Worm (Caenorhabditis elegans): ENCODE data around the gene Y43C5A.7.

The Y43C5A.7 gene

ce11 chrIV:10288575-10288974 lies 11.5 kb downstream of the Y43C5A.7 start:
- TF ChIP-seq K12H6.12 (tag; optimal IDR thresholded peaks at IDR 0.05): no peak
- no peak for TF ChIP-seq B0035.1 (tag; optimal IDR thresholded peaks at IDR 0.05)
- TF ChIP-seq ztf-25 (GFP tag; IDR thresholded peaks at IDR 0.05): no peak
- TF ChIP-seq gei-17 (GFP tag; optimal IDR thresholded peaks at IDR 0.05): no peak
- TF ChIP-seq F52B5.7 (tag; optimal IDR thresholded peaks at IDR 0.05): no peak
- TF ChIP-seq aptf-2 (GFP tag; conservative IDR thresholded peaks at IDR 0.05): no peak
- no peak for TF ChIP-seq sea-2 (GFP tag; IDR thresholded peaks at IDR 0.05)
- TF ChIP-seq ZK185.1 (tag; optimal IDR thresholded peaks at IDR 0.05; ENCODE audit: poor library complexity, severe bottlenecking): no peak
- TF ChIP-seq lin-35 (GFP tag; optimal IDR thresholded peaks at IDR 0.05): no peak
- no peak for TF ChIP-seq let-607 (tag; optimal IDR thresholded peaks at IDR 0.05)
- TF ChIP-seq zfh-2 (GFP tag; conservative IDR thresholded peaks at IDR 0.05): no peak
- no peak for TF ChIP-seq lin-40 (tag; optimal IDR thresholded peaks at IDR 0.05)
- no peak for TF ChIP-seq B0261.1 (tag; optimal IDR thresholded peaks at IDR 0.05)
- no peak for TF ChIP-seq lsl-1 (GFP tag; optimal IDR thresholded peaks at IDR 0.05)
- TF ChIP-seq ztf-6 (GFP tag; IDR thresholded peaks at IDR 0.05): no peak
- TF ChIP-seq sptf-2 (GFP tag; optimal IDR thresholded peaks at IDR 0.05): no peak
- TF ChIP-seq nhr-27 (tag; optimal IDR thresholded peaks at IDR 0.05): no peak
- no peak for TF ChIP-seq cebp-1 (GFP tag; IDR thresholded peaks at IDR 0.05)
- no peak for TF ChIP-seq cebp-1 (tag; optimal IDR thresholded peaks at IDR 0.05)

ce11 chrIV:10294030-10294429 lies 17.0 kb downstream of the Y43C5A.7 start, which contains the start of gene R09E10.6:
R09E10.6 (minus strand) TSS chrIV:10294130.
- no peak for TF ChIP-seq ztf-6 (GFP tag; IDR thresholded peaks at IDR 0.05)

DNA sequence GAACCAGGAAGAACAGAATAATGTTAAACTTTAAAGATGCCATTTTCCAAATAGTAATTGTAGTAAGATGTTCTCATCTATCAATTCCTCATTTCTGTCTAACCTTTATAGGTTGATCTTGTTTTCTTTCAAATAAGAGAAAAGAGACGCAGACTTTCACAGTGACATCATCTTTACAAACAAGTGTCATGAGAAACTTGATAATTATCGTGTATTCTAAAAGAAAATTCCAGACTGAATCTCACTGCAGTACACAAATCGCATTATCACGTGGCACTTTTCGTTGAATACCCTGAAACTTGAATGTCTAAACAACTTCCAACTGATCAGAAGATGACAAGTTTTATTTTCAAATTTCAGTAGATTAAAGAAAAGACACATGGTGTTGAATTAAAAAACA lies 18.0 kb downstream of the Y43C5A.7 start, which contains the start of gene R09E10.13:
Gene R09E10.13, minus strand, starts transcription at position 61 of the 400 bp plus-strand sequence.
- no peak for TF ChIP-seq ceh-27 (GFP tag; optimal IDR thresholded peaks at IDR 0.05)
- no peak for TF ChIP-seq C06A6.2 (GFP tag; conservative IDR thresholded peaks at IDR 0.05)
- TF ChIP-seq hlh-26 (GFP tag; conservative IDR thresholded peaks at IDR 0.05): no peak
- TF ChIP-seq mes-4 (tag; optimal IDR thresholded peaks at IDR 0.05): no peak
- no peak for TF ChIP-seq mcd-1 (GFP tag; IDR thresholded peaks at IDR 0.05)
- no peak for TF ChIP-seq pbrm-1 (GFP tag; IDR thresholded peaks at IDR 0.05)
- no peak for TF ChIP-seq F33H1.4 (GFP tag; IDR thresholded peaks at IDR 0.05)
- no peak for TF ChIP-seq mel-28 (tag; optimal IDR thresholded peaks at IDR 0.05; ENCODE audit: borderline replicate concordance)
- TF ChIP-seq lir-1 (GFP tag; conservative IDR thresholded peaks at IDR 0.05): no peak
- no peak for TF ChIP-seq F57A8.1 (GFP tag; optimal IDR thresholded peaks at IDR 0.05)
- no peak for TF ChIP-seq F22D6.2 (tag; optimal IDR thresholded peaks at IDR 0.05)
- no peak for TF ChIP-seq ama-1 (optimal IDR thresholded peaks at IDR 0.05)
- TF ChIP-seq ama-1 (GFP tag; optimal IDR thresholded peaks at IDR 0.05): no peak
- no peak for TF ChIP-seq zim-3 (tag; optimal IDR thresholded peaks at IDR 0.05)
- no peak for TF ChIP-seq lag-1 (GFP tag; IDR thresholded peaks at IDR 0.05)
- no peak for TF ChIP-seq repo-1 (tag; optimal IDR thresholded peaks at IDR 0.05)
- TF ChIP-seq F23B12.7 (tag; optimal IDR thresholded peaks at IDR 0.05; ENCODE audit: insufficient read depth): no peak
- no peak for TF ChIP-seq nfyb-1 (GFP tag; IDR thresholded peaks at IDR 0.05)
- no peak for TF ChIP-seq snpc-1.3 (tag; optimal IDR thresholded peaks at IDR 0.05; ENCODE audit: insufficient read depth)
- no peak for TF ChIP-seq ztf-22 (GFP tag; optimal IDR thresholded peaks at IDR 0.05)
- no peak for TF ChIP-seq snpc-1.1 (tag; optimal IDR thresholded peaks at IDR 0.05; ENCODE audit: insufficient read depth)
